Worm (Caenorhabditis elegans) whole organism, midembryonic: ENCODE results near the gene H20J04.9.

ENCODE experiments used
- T22C8.4 ChIP-seq: fragments of 200-800 bp; sonication (Bioruptor generic); IDR thresholded peaks from 2 replicates; pipeline ENCODE4 v1.3.6; 2022; ENCODE audit warnings: missing genetic modification characterization, missing compliant biosample characterization
- cog-1 ChIP-seq: sonication (generic microtip); optimal IDR thresholded peaks from 2 replicates; lab custom pipeline; 2016; ENCODE audit warnings: missing genetic modification characterization, missing compliant biosample characterization
- flt-1 ChIP-seq: fragments of 200-800 bp; sonication (Bioruptor generic); IDR thresholded peaks from 2 replicates; pipeline ENCODE4 v1.3.6; 2022; ENCODE audit warnings: missing genetic modification characterization, missing compliant biosample characterization
- klf-2 ChIP-seq: fragments of 200-800 bp; sonication (Bioruptor generic); conservative IDR thresholded peaks from 2 replicates; pipeline ENCODE4 v1.3.6; 2022; ENCODE audit warnings: missing genetic modification reagents, missing genetic modification characterization, missing compliant biosample characterization
- med-1 ChIP-seq: sonication (generic microtip); optimal IDR thresholded peaks from 2 replicates; lab custom pipeline; 2017; ENCODE audit warnings: missing genetic modification characterization, mild to moderate bottlenecking, missing compliant biosample characterization, antibody characterized with exemption, missing genetic modification reagents; ENCODE audit not compliant: insufficient read depth
- ref-1 ChIP-seq: fragments of 200-800 bp; sonication (Bioruptor generic); conservative IDR thresholded peaks from 2 replicates; pipeline ENCODE4 v1.3.6; 2022; ENCODE audit warnings: missing genetic modification reagents, missing genetic modification characterization, missing compliant biosample characterization
- tab-1 ChIP-seq: fragments of 200-800 bp; sonication (Bioruptor generic); IDR thresholded peaks from 2 replicates; pipeline ENCODE4 v1.3.6; 2022; ENCODE audit warnings: missing genetic modification characterization, missing compliant biosample characterization
- ztf-23 ChIP-seq: fragments of 200-800 bp; sonication (Bioruptor generic); IDR thresholded peaks from 2 replicates; pipeline ENCODE4 v1.3.6; 2022; ENCODE audit warnings: missing genetic modification reagents, missing genetic modification characterization, missing compliant biosample characterization
- ztf-29 ChIP-seq: fragments of 200-800 bp; sonication (Bioruptor generic); IDR thresholded peaks from 2 replicates; pipeline ENCODE4 v1.3.6; 2022; ENCODE audit warnings: missing genetic modification reagents, missing genetic modification characterization, missing compliant biosample characterization

Gene H20J04.9

DNA sequence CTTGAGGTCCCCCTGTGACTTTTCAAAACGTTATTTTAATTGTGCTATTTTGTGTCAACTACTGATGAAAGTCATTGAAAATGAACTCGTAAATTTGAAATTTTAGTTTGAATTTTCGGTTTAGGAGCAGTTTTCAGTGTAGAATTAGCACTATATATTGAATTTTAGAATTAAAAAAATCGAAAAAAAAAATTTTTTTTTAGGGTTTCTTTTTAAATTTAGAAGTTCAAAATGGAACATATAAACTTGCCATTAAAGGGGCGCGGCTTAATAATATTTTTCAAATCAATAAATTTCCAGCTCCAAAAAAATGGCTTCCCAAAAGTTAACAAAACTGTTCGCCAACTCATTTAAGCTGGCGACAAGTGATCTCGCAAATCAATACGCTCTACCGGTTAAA is at the start of gene H20J04.9:
Gene H20J04.9, plus strand, starts transcription at position 301 of the 400 bp plus-strand sequence.
- TF ChIP-seq med-1 (GFP tag; lab: Kevin White, UChicago) (no peak), flt-1 (GFP tag; lab: Robert Waterston, UW) (no peak), T22C8.4 (no peak), ref-1 (no peak)

ce11 chrII:4301307-4301706 is 49.7 kb upstream of the H20J04.9 start, which contains the start of gene gtf-2F1:
Gene gtf-2F1 (plus strand): TSS chrII:4301607.
- TF ChIP-seq ztf-29 (GFP tag; lab: Robert Waterston, UW) (no peak), T22C8.4 (no peak), med-1 (GFP tag; lab: Kevin White, UChicago) (no peak), ztf-23 (GFP tag; lab: Robert Waterston, UW) (no peak), klf-2 (GFP tag; lab: Robert Waterston, UW) (no peak), flt-1 (GFP tag; lab: Robert Waterston, UW) (no peak), ref-1 (no peak)

- TF ChIP-seq ztf-29 (GFP tag; lab: Robert Waterston, UW) (no peak), ztf-23 (GFP tag; lab: Robert Waterston, UW) (no peak), cog-1 (tag; lab: Kevin White, UChicago) (no peak), flt-1 (GFP tag; lab: Robert Waterston, UW) (no peak), med-1 (GFP tag; lab: Kevin White, UChicago) (no peak), ref-1 (no peak), tab-1 (GFP tag; lab: Robert Waterston, UW) (no peak), T22C8.4 (no peak)
Observed at ce11 chrII:4306921-4307630, 43.9 kb upstream of the H20J04.9 start, which contains the start of gene Y52E8A.3. Gene Y52E8A.3 (minus strand): TSS chrII:4306971.

DNA sequence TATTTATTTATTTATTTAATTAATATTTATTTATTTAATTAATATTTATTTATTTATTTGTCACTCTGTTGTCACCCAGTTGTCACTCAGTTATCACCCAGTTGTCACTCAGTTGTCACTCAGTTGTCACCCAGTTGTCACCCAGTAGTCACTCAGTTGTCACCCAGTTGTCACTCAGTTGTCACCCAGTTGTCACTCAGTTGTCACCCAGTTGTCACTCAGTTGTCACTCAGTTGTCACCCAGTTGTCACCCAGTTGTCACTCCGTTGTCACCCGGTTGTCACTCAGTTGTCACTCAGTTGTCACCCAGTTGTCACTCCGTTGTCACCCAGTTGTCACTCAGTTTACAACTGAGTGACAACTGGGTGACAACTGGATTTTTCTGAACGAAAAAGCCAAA is 41.9 kb upstream of the H20J04.9 start:
- TF ChIP-seq ztf-23 (GFP tag; lab: Robert Waterston, UW): 0 out of 2 replicates have a peak, but pooled peaks have one; percentile 11

DNA sequence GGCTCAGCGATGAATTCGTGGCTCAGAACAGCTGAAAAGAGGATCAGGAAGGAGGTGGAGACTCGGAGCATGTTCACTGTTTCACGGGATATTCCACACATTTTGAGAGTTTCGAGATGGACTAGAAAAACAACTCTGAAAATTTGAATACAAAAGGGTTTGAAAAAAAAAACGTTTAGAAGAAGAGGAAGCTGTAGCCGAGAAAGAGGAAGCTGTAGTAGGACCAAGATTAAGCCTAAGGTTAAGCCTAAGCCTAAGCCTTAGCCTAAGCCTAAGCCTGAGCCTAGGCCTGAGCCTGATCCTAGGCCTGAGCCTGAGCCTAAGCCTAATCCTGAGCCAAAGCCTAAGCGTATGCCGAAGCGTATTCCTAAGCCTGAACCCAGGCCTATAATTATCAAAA is 38.9 kb upstream of the H20J04.9 start, which contains the start of gene plep-1:
Gene plep-1, minus strand, starts transcription at position 101 of the 400 bp plus-strand sequence.
- no peak for TF ChIP-seq ztf-29 (GFP tag; lab: Robert Waterston, UW)
- no peak for TF ChIP-seq tab-1 (GFP tag; lab: Robert Waterston, UW)
- no peak for TF ChIP-seq med-1 (GFP tag; lab: Kevin White, UChicago)
- TF ChIP-seq klf-2 (GFP tag; lab: Robert Waterston, UW): no peak
- no peak for TF ChIP-seq ztf-23 (GFP tag; lab: Robert Waterston, UW)
- TF ChIP-seq cog-1 (tag; lab: Kevin White, UChicago): no peak
- no peak for TF ChIP-seq T22C8.4

ce11 chrII:4316011-4316410 is 35.0 kb upstream of the H20J04.9 start, which contains the start of gene srw-40:
Gene srw-40 (minus strand): TSS chrII:4316111.
- TF ChIP-seq med-1 (GFP tag; lab: Kevin White, UChicago) (no peak), T22C8.4 (no peak), ztf-29 (GFP tag; lab: Robert Waterston, UW) (no peak), tab-1 (GFP tag; lab: Robert Waterston, UW) (no peak), ztf-23 (GFP tag; lab: Robert Waterston, UW) (no peak), klf-2 (GFP tag; lab: Robert Waterston, UW) (no peak), cog-1 (tag; lab: Kevin White, UChicago) (no peak), flt-1 (GFP tag; lab: Robert Waterston, UW) (no peak), ref-1 (no peak)

DNA sequence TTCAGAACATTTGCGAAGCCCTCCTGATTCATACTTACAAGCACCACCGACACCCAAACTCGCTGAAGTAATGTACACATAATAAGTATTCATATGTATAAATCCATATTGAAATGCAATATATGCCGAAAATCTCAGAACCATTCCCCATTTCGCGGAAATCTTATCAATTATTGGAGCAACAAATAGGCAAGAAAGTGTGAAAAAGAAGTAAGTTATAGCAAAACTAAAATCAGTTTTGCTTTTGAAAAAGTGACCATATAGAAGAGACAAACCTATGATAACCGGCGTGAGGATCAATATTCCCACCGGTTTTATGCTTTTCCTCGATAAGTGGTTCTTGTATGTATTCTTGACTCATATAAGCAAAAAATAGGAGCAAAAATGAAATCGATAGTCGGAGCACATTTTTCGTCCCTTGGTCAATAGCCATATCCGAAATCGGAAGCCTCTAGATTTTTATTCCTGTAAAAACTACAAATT is 31.4 kb upstream of the H20J04.9 start, which contains the start of gene Y52E8A.6:
Gene Y52E8A.6, minus strand, starts transcription at position 433 of the 483 bp plus-strand sequence.
- TF ChIP-seq tab-1 (GFP tag; lab: Robert Waterston, UW) (no peak), T22C8.4 (no peak), ztf-23 (GFP tag; lab: Robert Waterston, UW) (no peak), ref-1 (no peak), klf-2 (GFP tag; lab: Robert Waterston, UW) (no peak), ztf-29 (GFP tag; lab: Robert Waterston, UW) (no peak), med-1 (GFP tag; lab: Kevin White, UChicago) (no peak), flt-1 (GFP tag; lab: Robert Waterston, UW) (no peak), cog-1 (tag; lab: Kevin White, UChicago) (no peak)

ce11 chrII:4320455-4320854 is 30.5 kb upstream of the H20J04.9 start, which contains the start of gene Y52E8A.2:
Gene Y52E8A.2 (plus strand): TSS chrII:4320836.
- TF ChIP-seq T22C8.4 (no peak), med-1 (GFP tag; lab: Kevin White, UChicago) (no peak), ztf-23 (GFP tag; lab: Robert Waterston, UW) (no peak), ref-1 (no peak), cog-1 (tag; lab: Kevin White, UChicago) (no peak), tab-1 (GFP tag; lab: Robert Waterston, UW) (no peak), ztf-29 (GFP tag; lab: Robert Waterston, UW) (no peak), klf-2 (GFP tag; lab: Robert Waterston, UW) (no peak), flt-1 (GFP tag; lab: Robert Waterston, UW) (no peak)

DNA sequence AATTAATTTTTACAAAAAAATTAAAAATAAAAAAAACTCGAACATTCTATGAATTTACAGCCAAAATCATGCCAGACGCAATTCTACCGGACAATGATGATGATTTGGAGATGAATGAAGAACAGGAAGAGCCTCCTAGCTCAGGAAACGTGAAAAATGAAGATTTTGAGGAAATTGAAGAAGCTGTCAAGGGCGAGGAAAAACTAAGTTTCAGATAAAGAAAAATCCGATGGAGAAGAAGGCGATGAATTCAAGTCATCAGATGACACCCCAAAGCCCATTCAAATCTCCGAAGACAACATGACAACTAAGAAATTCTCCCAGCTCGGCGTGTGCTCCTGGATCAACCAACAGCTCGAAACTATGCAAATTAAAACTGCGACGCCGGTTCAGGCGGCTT is 29.2 kb upstream of the H20J04.9 start, which contains the start of gene Y52E8A.1:
Gene Y52E8A.1, plus strand, starts transcription at position 301 of the 400 bp plus-strand sequence.
- TF ChIP-seq ztf-23 (GFP tag; lab: Robert Waterston, UW) (no peak), cog-1 (tag; lab: Kevin White, UChicago) (no peak), klf-2 (GFP tag; lab: Robert Waterston, UW) (no peak), flt-1 (GFP tag; lab: Robert Waterston, UW) (no peak), med-1 (GFP tag; lab: Kevin White, UChicago) (no peak), T22C8.4 (no peak), ztf-29 (GFP tag; lab: Robert Waterston, UW) (no peak), tab-1 (GFP tag; lab: Robert Waterston, UW) (no peak), ref-1 (no peak)
